Fruit fly (Drosophila melanogaster): ENCODE data around the gene CG34043.
A peak's percentile ranks its signal among the peaks of the same experiment; 100 is the strongest.

Gene CG34043

DNA sequence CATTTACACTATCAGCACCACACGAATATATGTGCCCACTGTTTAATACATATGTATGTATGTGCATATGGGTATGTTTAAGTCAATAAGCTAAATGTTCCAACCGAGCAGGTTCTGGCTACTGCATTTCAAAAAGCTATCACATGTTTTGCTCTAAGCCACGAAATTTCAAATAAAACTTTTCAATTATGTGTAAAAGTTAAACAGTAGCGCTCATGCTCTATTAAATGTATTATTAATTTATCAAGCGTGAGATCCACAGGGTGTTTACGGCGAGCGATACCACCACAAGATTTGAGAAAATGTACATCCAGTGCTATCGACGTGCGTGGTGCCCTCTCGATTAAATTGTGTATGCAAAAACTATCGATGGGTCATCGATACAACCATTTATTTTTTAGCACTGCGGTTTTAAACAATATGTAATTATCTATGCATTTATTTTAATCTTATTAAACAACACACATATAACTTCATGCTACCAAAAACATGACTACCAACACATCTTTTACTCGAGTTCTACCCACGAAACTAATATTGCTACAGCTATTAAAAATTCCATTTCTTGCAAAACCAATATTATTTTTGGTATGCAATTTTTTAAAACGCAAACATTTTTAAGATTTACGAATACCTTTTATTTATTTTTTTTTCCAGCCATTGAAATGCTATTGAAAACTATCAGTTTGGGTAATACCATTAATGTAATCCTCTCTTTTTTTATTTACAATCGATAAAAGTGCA is 19.8 kb downstream of the CG34043 start, which contains the start of gene Pten (continued):
- TF ChIP-seq Ets65A (GFP tag), result peak; percentile 95
- peak; percentile 51 for TF ChIP-seq HLH54F (GFP tag; optimal IDR thresholded peaks at IDR 0.05)
- TF ChIP-seq CG13424 (tag; optimal IDR thresholded peaks at IDR 0.05), result peak; percentile 56
- no peak for TF ChIP-seq bcd (GFP tag; optimal IDR thresholded peaks at IDR 0.05)
- no peak for TF ChIP-seq twi (tag; optimal IDR thresholded peaks at IDR 0.05)
- TF ChIP-seq repo (GFP tag; optimal IDR thresholded peaks at IDR 0.05), result peak; percentile 42
- no peak for TF ChIP-seq Sox102F (GFP tag; optimal IDR thresholded peaks at IDR 0.05)
- TF ChIP-seq CG4328 (GFP tag; optimal IDR thresholded peaks at IDR 0.05), result peak; percentile 45
- no peak; the same call in 1 of the 2 replicates for TF ChIP-seq onecut (GFP tag; IDR thresholded peaks at IDR 0.05)
- TF ChIP-seq Max (GFP tag; optimal IDR thresholded peaks at IDR 0.05), result peak; percentile 79
- TF ChIP-seq az2 (GFP tag; optimal IDR thresholded peaks at IDR 0.05), result peak; percentile 62
- TF ChIP-seq ase (GFP tag; IDR thresholded peaks at IDR 0.05), result no peak; the same call in 2 of the 3 replicates
- TF ChIP-seq Mrtf (GFP tag; IDR thresholded peaks at IDR 0.05), result no peak
- TF ChIP-seq CG16815 (GFP tag; optimal IDR thresholded peaks at IDR 0.05), result no peak
- TF ChIP-seq tx (GFP tag; optimal IDR thresholded peaks at IDR 0.05), result peak; percentile 64
- peak; percentile 87 for TF ChIP-seq CG14860 (GFP tag; IDR thresholded peaks at IDR 0.05; ENCODE audit: partially characterized antibody)
- peak; percentile 79 for TF ChIP-seq CG30403 (GFP tag; optimal IDR thresholded peaks at IDR 0.05)
- no peak for TF ChIP-seq HLH3B (GFP tag; IDR thresholded peaks at IDR 0.05)
- TF ChIP-seq NK7.1 (GFP tag; optimal IDR thresholded peaks at IDR 0.05), result peak; percentile 39
- TF ChIP-seq gro (GFP tag; optimal IDR thresholded peaks at IDR 0.05), result peak; percentile 59
- no peak for TF ChIP-seq CG6272 (GFP tag; IDR thresholded peaks at IDR 0.05)
- no peak for TF ChIP-seq Rx (GFP tag; IDR thresholded peaks at IDR 0.05)
- TF ChIP-seq NC2β (GFP tag; optimal IDR thresholded peaks at IDR 0.05), result peak; percentile 57
- no peak for TF ChIP-seq CG15011 (GFP tag; optimal IDR thresholded peaks at IDR 0.05)
- TF ChIP-seq Sry-β (GFP tag; optimal IDR thresholded peaks at IDR 0.05), result peak; percentile 11
- no peak for TF ChIP-seq CG2678 (tag; optimal IDR thresholded peaks at IDR 0.05)
- TF ChIP-seq CG12219 (GFP tag; optimal IDR thresholded peaks at IDR 0.05), result peak; percentile 27
- TF ChIP-seq HmgZ (tag; optimal IDR thresholded peaks at IDR 0.05), result peak; percentile 57
- no peak for TF ChIP-seq toy (GFP tag; IDR thresholded peaks at IDR 0.05)
- peak; percentile 67 for TF ChIP-seq Side (GFP tag; optimal IDR thresholded peaks at IDR 0.05)
- no peak; the same call in 2 of the 3 replicates for TF ChIP-seq CG7357 (GFP tag; IDR thresholded peaks at IDR 0.05)
- no peak for TF ChIP-seq aop (GFP tag; IDR thresholded peaks at IDR 0.05)
- no peak; the same call in 3 of the 4 replicates for TF ChIP-seq Gug (GFP tag; IDR thresholded peaks at IDR 0.05)
- TF ChIP-seq crol (GFP tag; IDR thresholded peaks at IDR 0.05), result no peak
- peak; percentile 41 for TF ChIP-seq CG17912 (GFP tag; optimal IDR thresholded peaks at IDR 0.05)
- peak; percentile 68 for TF ChIP-seq CG1233 (GFP tag; optimal IDR thresholded peaks at IDR 0.05)
- no peak for TF ChIP-seq CG11456 (GFP tag; IDR thresholded peaks at IDR 0.05)
- no peak for TF ChIP-seq CG10321 (GFP tag; IDR thresholded peaks at IDR 0.05)
- TF ChIP-seq org-1 (GFP tag; optimal IDR thresholded peaks at IDR 0.05), result no peak
- no peak for TF ChIP-seq CG3847 (GFP tag; IDR thresholded peaks at IDR 0.05)
- TF ChIP-seq CG18011 (GFP tag; optimal IDR thresholded peaks at IDR 0.05), result no peak
- TF ChIP-seq rib (GFP tag; IDR thresholded peaks at IDR 0.05), result no peak
- peak; percentile 60 for TF ChIP-seq E2f2 (GFP tag; IDR thresholded peaks at IDR 0.05)
- peak; percentile 77 for TF ChIP-seq zen (tag; optimal IDR thresholded peaks at IDR 0.05)
- TF ChIP-seq dimm (GFP tag; IDR thresholded peaks at IDR 0.05), result no peak
- TF ChIP-seq slou (GFP tag; optimal IDR thresholded peaks at IDR 0.05), result peak; percentile 63
- peak; percentile 58; the same call in 2 of the 3 replicates for TF ChIP-seq zfh1 (GFP tag; IDR thresholded peaks at IDR 0.05)
- TF ChIP-seq yki (optimal IDR thresholded peaks at IDR 0.05), result no peak
- peak; percentile 71 for TF ChIP-seq ind (GFP tag; optimal IDR thresholded peaks at IDR 0.05)
- no peak for TF ChIP-seq CG31388 (GFP tag; optimal IDR thresholded peaks at IDR 0.05)
- TF ChIP-seq dan (GFP tag; IDR thresholded peaks at IDR 0.05), result no peak
- TF ChIP-seq Usf (GFP tag; optimal IDR thresholded peaks at IDR 0.05), result no peak
